Worm (Caenorhabditis elegans) whole organism, L4/young adult: ENCODE data around the gene clec-68.

ENCODE experiments used
- W03F9.2 ChIP-seq: fragments of 150-350 bp; optimal IDR thresholded peaks from 2 replicates; lab custom pipeline; 2014; ENCODE audit warnings: missing biosample characterization, missing genetic modification characterization
- dao-5 ChIP-seq: sonication (generic microtip); optimal IDR thresholded peaks from 2 replicates; lab custom pipeline; 2016; ENCODE audit warnings: missing genotype, missing genetic modification characterization, moderate library complexity, missing compliant biosample characterization
- him-1 ChIP-seq: sonication (generic microtip); optimal IDR thresholded peaks from 2 replicates; lab custom pipeline; 2016; ENCODE audit warnings: missing genotype, missing genetic modification reagents, missing genetic modification characterization, missing compliant biosample characterization

DNA sequence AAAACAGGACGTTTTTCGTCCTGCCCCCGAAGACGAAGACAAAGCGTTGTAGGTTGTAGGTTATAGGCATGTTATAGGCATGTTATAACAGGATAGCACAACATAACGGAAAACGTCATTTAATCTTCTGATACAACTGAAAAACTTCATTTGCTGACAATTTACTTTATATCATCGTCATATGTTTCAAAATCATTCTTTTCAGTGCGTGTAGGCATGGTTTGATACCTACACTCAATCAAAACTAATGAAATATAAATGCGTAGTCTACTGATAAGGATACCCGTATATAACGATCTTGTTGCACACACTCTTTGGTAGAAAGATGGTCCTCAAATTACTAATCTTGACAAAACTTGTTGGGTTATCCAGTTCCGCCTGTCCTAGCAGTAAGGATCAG lies 30.5 kb downstream of the clec-68 start, which contains the start of gene clec-74:
- TF ChIP-seq W03F9.2 (tag; lab: Kevin White, UChicago) (no peak), him-1 (no peak), dao-5 (tag; lab: Kevin White, UChicago) (no peak)
